Worm (Caenorhabditis elegans) whole organism, L3 larva: ENCODE results near the gene B0334.10.

Experiments used
- elt-3 ChIP-seq, 3 experiments: fragments of 150-350 bp in 1 of 3; sonication (generic microtip) in 2 of 3; optimal IDR thresholded peaks; 2 replicates in 2 of 3; 4 replicates in 1 of 3; lab custom pipeline; 2014 to 2017; ENCODE audit warnings: missing biosample characterization in 3 of 3, missing genetic modification characterization in 3 of 3
- nhr-76 ChIP-seq: fragments of 150-350 bp; sonication (generic microtip); optimal IDR thresholded peaks from 5 replicates; lab custom pipeline; 2014; ENCODE audit warnings: missing biosample characterization, missing genetic modification characterization
- ztf-4 ChIP-seq: fragments of 150-350 bp; optimal IDR thresholded peaks from 2 replicates; lab custom pipeline; 2014; ENCODE audit warnings: missing biosample characterization, missing genetic modification characterization

DNA sequence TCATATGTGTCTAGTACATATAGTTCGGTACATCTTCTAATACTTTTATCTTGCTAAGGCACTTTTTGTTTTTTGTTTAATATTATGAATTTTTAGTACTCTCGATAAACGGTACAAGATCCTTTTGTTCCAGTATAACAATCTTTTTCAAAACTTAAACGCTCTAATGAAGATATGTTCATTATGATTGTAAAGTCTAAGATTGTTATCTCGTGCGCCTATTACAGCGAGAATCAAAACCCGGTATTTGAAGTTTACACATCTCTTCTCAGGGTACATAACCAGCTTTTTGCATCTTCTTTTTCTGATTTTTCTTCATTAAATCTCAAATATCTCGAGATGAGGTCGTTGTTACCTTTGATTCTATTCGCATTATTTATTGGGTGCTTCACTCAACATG, 30.3 kb upstream of the B0334.10 start, which contains the start of gene B0334.13:
- TF ChIP-seq elt-3 (tag; optimal IDR thresholded peaks at IDR 0.05; lab: Kevin White, UChicago), result no peak
- no peak for TF ChIP-seq ztf-4 (tag; lab: Kevin White, UChicago)
- TF ChIP-seq nhr-76, result no peak
